Worm (Caenorhabditis elegans): ENCODE data around the gene tag-151.

- no peak for TF ChIP-seq unc-39 (tag; optimal IDR thresholded peaks at IDR 0.05)
- TF ChIP-seq ceh-16 (tag; optimal IDR thresholded peaks at IDR 0.05), result no peak
- TF ChIP-seq alr-1 (tag; optimal IDR thresholded peaks at IDR 0.05), result no peak
- TF ChIP-seq fos-1 (tag; optimal IDR thresholded peaks at IDR 0.05), result no peak
- TF ChIP-seq snpc-4 (tag; optimal IDR thresholded peaks at IDR 0.05), result no peak
- no peak for TF ChIP-seq ztf-4 (tag; optimal IDR thresholded peaks at IDR 0.05)
Observed at ce11 chrII:4737348-4737747, 27.3 kb downstream of the tag-151 start, which contains the start of gene ctsa-1.1.

Data from whole organism, L2 larva.